Worm (Caenorhabditis elegans) whole organism, early embryonic: ENCODE data around the gene ivd-1.

Source experiments
- ama-1 ChIP-seq: fragments of 150-350 bp; optimal IDR thresholded peaks from 2 replicates; lab custom pipeline; 2014
- ceh-13 ChIP-seq: fragments of 200-800 bp; sonication (Bioruptor generic); optimal IDR thresholded peaks from 2 replicates; lab custom pipeline; 2018; ENCODE audit warnings: mild to moderate bottlenecking, missing genetic modification characterization, missing compliant biosample characterization
- ceh-36 ChIP-seq: sonication (generic microtip); optimal IDR thresholded peaks from 2 replicates; lab custom pipeline; 2016; ENCODE audit warnings: missing genetic modification characterization, inconsistent platforms, missing compliant biosample characterization
- ets-7 ChIP-seq: sonication (generic microtip); optimal IDR thresholded peaks from 2 replicates; lab custom pipeline; 2016; ENCODE audit warnings: missing genotype, missing genetic modification characterization, missing compliant biosample characterization
- hmbx-1 ChIP-seq: sonication (generic microtip); optimal IDR thresholded peaks from 2 replicates; lab custom pipeline; 2016; ENCODE audit warnings: mild to moderate bottlenecking, missing genetic modification characterization, missing compliant biosample characterization
- scrt-1 ChIP-seq: fragments of 200-800 bp; sonication (Bioruptor generic); IDR thresholded peaks from 2 replicates; pipeline ENCODE4 v1.3.6; 2022; ENCODE audit warnings: missing genetic modification characterization, missing compliant biosample characterization
- tbx-37 ChIP-seq: fragments of 200-800 bp; sonication (Bioruptor generic); conservative IDR thresholded peaks from 2 replicates; pipeline ENCODE4 v1.3.6; 2022; ENCODE audit warnings: missing genetic modification reagents, missing genetic modification characterization, missing compliant biosample characterization

DNA sequence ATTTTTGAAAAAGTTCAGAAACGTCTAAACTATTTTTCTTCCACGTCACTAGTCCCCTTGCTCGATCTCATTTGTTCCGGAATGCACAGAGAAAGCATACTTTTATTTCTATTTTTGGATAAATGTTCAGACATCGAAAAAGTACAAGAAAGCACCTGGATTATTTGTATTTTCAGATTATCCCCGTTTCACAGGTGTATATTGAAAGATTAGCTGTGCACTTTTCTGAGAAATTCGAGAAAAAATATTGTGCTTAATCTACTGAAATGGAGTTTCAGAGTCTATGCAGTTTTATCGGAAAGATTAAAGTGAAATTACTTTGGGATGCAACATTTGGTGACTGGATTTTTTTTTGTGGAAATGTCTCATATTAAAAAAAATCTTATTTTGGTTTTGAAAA, 13.3 kb upstream of the ivd-1 start:
- TF ChIP-seq ceh-13 (no peak), scrt-1 (GFP tag; lab: Robert Waterston, UW) (no peak), hmbx-1 (no peak), tbx-37 (GFP tag; lab: Robert Waterston, UW) (no peak), ceh-36 (tag; lab: Kevin White, UChicago) (no peak), ets-7 (tag; lab: Kevin White, UChicago) (no peak), ama-1 (lab: Kevin White, UChicago) (no peak)
